Worm (Caenorhabditis elegans): ENCODE results near the gene glrx-5.
A peak's percentile ranks its signal among the peaks of the same experiment; 100 is the strongest.

Gene glrx-5

DNA sequence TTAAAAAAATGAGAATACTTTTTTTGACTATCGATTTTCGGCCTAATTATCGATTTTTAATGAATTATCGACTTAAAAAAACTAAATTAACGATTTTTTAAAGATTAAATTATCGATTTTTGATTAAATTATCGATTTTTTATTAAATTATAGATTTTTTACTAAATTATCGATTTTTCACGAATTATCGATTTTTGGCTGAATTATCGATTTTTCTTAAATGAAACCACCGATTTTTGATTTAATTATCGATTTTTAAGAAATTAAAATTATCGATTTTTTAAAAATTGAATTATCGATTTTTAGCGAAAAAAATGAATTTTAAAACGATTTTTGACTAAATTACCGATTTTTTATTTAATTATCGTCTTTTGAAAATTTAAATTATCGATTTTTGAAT lies 38.0 kb upstream of the glrx-5 start:
- no peak for TF ChIP-seq lir-3 (tag; optimal IDR thresholded peaks at IDR 0.05; ENCODE audit: poor library complexity)
- no peak for TF ChIP-seq nhr-28 (tag; optimal IDR thresholded peaks at IDR 0.05)
- no peak for TF ChIP-seq swsn-7 (tag; optimal IDR thresholded peaks at IDR 0.05)
- no peak for TF ChIP-seq sptf-1 (tag; optimal IDR thresholded peaks at IDR 0.05)
- TF ChIP-seq efl-1 (optimal IDR thresholded peaks at IDR 0.05), result no peak
- no peak for TF ChIP-seq efl-1 (GFP tag; optimal IDR thresholded peaks at IDR 0.05 in 1 of 2)
- no peak for TF ChIP-seq unc-98 (GFP tag; IDR thresholded peaks at IDR 0.05)
- no peak for TF ChIP-seq nhr-84 (tag; optimal IDR thresholded peaks at IDR 0.05)
- no peak for TF ChIP-seq snpc-4 (tag; optimal IDR thresholded peaks at IDR 0.05)
- TF ChIP-seq hpl-2 (GFP tag; optimal IDR thresholded peaks at IDR 0.05), result no peak
- no peak for TF ChIP-seq ceh-8 (GFP tag; optimal IDR thresholded peaks at IDR 0.05)

- no peak for TF ChIP-seq nhr-85 (tag)
These were observed 37.4 kb upstream of the glrx-5 start for ce11 chrIII:12411059-12411458.

DNA sequence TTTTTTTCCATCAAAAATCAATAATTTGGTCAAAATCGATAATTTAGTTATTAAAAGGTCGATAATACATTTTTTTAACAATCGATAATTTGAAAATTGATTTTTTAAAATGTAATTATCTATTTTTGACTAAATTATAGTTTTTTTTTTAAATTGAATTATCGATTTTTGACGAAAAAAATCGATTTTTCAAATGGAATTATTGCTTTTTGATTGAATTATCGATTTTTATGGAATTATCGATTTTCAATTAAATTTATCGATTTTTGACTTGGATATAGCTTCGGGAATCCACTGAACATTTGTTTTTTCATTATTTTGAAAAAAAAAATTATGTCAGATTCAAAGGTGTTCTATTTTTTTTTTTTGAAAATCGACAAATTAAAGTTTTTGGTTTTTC lies 36.6 kb upstream of the glrx-5 start:
- TF ChIP-seq sup-37 (GFP tag; optimal IDR thresholded peaks at IDR 0.05), result no peak
- no peak for TF ChIP-seq unc-98 (GFP tag; IDR thresholded peaks at IDR 0.05)
- no peak for TF ChIP-seq hlh-4 (tag; optimal IDR thresholded peaks at IDR 0.05)
- no peak for TF ChIP-seq snu-23 (GFP tag; optimal IDR thresholded peaks at IDR 0.05)
- TF ChIP-seq nhr-71 (tag; optimal IDR thresholded peaks at IDR 0.05), result no peak
- no peak for TF ChIP-seq lin-14 (GFP tag; optimal IDR thresholded peaks at IDR 0.05)
- no peak for TF ChIP-seq pag-3 (tag; optimal IDR thresholded peaks at IDR 0.05; ENCODE audit: borderline replicate concordance, insufficient read depth)
- no peak for TF ChIP-seq fos-1 (tag; optimal IDR thresholded peaks at IDR 0.05)
- TF ChIP-seq jun-1 (tag; optimal IDR thresholded peaks at IDR 0.05), result no peak
- no peak for TF ChIP-seq nhr-20 (tag; optimal IDR thresholded peaks at IDR 0.05)
- TF ChIP-seq nhr-76 (tag; optimal IDR thresholded peaks at IDR 0.05), result no peak
- no peak for TF ChIP-seq mdl-1 (tag; optimal IDR thresholded peaks at IDR 0.05)
- no peak for TF ChIP-seq C16A3.4 (tag; optimal IDR thresholded peaks at IDR 0.05)
- no peak for TF ChIP-seq irx-1 (tag; optimal IDR thresholded peaks at IDR 0.05)
- TF ChIP-seq ces-1 (GFP tag; optimal IDR thresholded peaks at IDR 0.05), result no peak

ce11 chrIII:12399709-12400108 lies 26.1 kb upstream of the glrx-5 start:
- TF ChIP-seq dsc-1 (tag; optimal IDR thresholded peaks at IDR 0.05) (peak; percentile 9), ceh-82 (tag; optimal IDR thresholded peaks at IDR 0.05) (peak in 1 of 3 experiments; percentile 27), rnt-1 (tag; optimal IDR thresholded peaks at IDR 0.05) (peak; percentile 55), lin-35 (GFP tag; optimal IDR thresholded peaks at IDR 0.05) (peak; percentile 24 to 41), nhr-20 (tag; optimal IDR thresholded peaks at IDR 0.05) (peak; percentile 1), F16B12.6 (tag; optimal IDR thresholded peaks at IDR 0.05) (peak; percentile 16), isw-1 (GFP tag; IDR thresholded peaks at IDR 0.05) (no peak), lsy-2 (tag; optimal IDR thresholded peaks at IDR 0.05) (peak in 1 of 2 experiments; percentile 7), elt-3 (tag; optimal IDR thresholded peaks at IDR 0.05) (no peak), sup-37 (GFP tag; optimal IDR thresholded peaks at IDR 0.05) (no peak), C04F5.9 (tag; optimal IDR thresholded peaks at IDR 0.05) (no peak), dpl-1 (GFP tag; optimal IDR thresholded peaks at IDR 0.05) (peak in 2 of 3 experiments; percentile 29 to 32), efl-1 (optimal IDR thresholded peaks at IDR 0.05) (peak in 1 of 2 experiments; percentile 46), efl-1 (GFP tag; optimal IDR thresholded peaks at IDR 0.05 in 1 of 2) (peak; percentile 29 to 92), nhr-47 (tag; optimal IDR thresholded peaks at IDR 0.05) (peak; percentile 50), snu-23 (GFP tag; optimal IDR thresholded peaks at IDR 0.05) (peak; percentile 49)
